Worm (Caenorhabditis elegans): ENCODE measurements around the gene srj-1.

srj-1 gene

DNA sequence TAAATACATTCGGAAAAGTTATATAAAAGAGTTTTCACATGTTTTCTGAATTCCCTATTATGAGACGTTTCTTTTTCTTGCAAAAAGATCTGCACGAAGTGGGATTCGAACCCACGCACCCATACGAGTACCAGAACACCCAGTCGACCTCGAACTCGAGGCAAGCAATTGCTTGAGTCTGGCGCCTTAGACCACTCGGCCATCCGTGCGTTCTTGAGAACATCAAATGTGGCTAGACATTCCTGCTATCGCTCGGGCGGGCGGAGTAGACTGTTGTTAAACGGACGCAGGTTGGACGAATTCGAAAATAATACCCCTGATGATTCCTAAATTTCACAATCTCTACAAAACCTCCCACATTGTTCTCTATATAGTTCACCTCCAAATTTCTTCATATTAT, 36.8 kb downstream of the srj-1 start (continued):
- TF ChIP-seq F44E2.7 (GFP tag; IDR thresholded peaks at IDR 0.05) (no peak), hlh-11 (tag; optimal IDR thresholded peaks at IDR 0.05) (peak; percentile 57), madf-5 (GFP tag; IDR thresholded peaks at IDR 0.05) (no peak), nhr-111 (GFP tag; optimal IDR thresholded peaks at IDR 0.05) (no peak), skn-1 (tag; optimal IDR thresholded peaks at IDR 0.05) (no peak), dpl-1 (GFP tag; optimal IDR thresholded peaks at IDR 0.05) (no peak), nhr-28 (tag; optimal IDR thresholded peaks at IDR 0.05) (peak; percentile 40), Y75B8A.6 (GFP tag; IDR thresholded peaks at IDR 0.05) (no peak), zfp-3 (GFP tag; conservative IDR thresholded peaks at IDR 0.05) (no peak), lin-39 (tag; optimal IDR thresholded peaks at IDR 0.05) (no peak), zip-11 (GFP tag; IDR thresholded peaks at IDR 0.05) (no peak), egl-27 (tag; optimal IDR thresholded peaks at IDR 0.05) (no peak), madf-9 (GFP tag; conservative IDR thresholded peaks at IDR 0.05) (no peak), dve-1 (tag; optimal IDR thresholded peaks at IDR 0.05; ENCODE audit: insufficient read depth) (peak; percentile 31), ctbp-1 (GFP tag; IDR thresholded peaks at IDR 0.05) (0 out of 2 replicates have a peak, but pooled peaks have one; percentile 62), hmg-1.1 (GFP tag; IDR thresholded peaks at IDR 0.05) (peak; percentile 68), daf-8 (GFP tag; IDR thresholded peaks at IDR 0.05) (no peak), ceh-62 (tag; optimal IDR thresholded peaks at IDR 0.05) (no peak), ces-1 (GFP tag; optimal IDR thresholded peaks at IDR 0.05) (no peak), R02D3.7 (tag; optimal IDR thresholded peaks at IDR 0.05) (no peak), lim-7 (GFP tag; IDR thresholded peaks at IDR 0.05) (peak; percentile 73), mdl-1 (tag; optimal IDR thresholded peaks at IDR 0.05) (peak in 1 of 2 experiments; percentile 39), egl-43 (GFP tag; IDR thresholded peaks at IDR 0.05) (peak; percentile 87), nhr-11 (tag; optimal IDR thresholded peaks at IDR 0.05) (no peak), zip-2 (tag; optimal IDR thresholded peaks at IDR 0.05) (no peak), rbr-2 (tag; optimal IDR thresholded peaks at IDR 0.05) (peak; percentile 45), nhr-77 (tag; optimal IDR thresholded peaks at IDR 0.05) (no peak), fos-1 (tag; optimal IDR thresholded peaks at IDR 0.05) (no peak), unc-62 (GFP tag; optimal IDR thresholded peaks at IDR 0.05 in 1 of 2) (no peak), unc-62 (tag; optimal IDR thresholded peaks at IDR 0.05) (no peak), T20F7.1 (GFP tag; optimal IDR thresholded peaks at IDR 0.05) (no peak), cey-2 (tag; optimal IDR thresholded peaks at IDR 0.05; ENCODE audit: borderline replicate concordance, insufficient read depth) (no peak), lir-3 (tag; optimal IDR thresholded peaks at IDR 0.05) (no peak), nhr-42 (GFP tag; IDR thresholded peaks at IDR 0.05) (peak; percentile 70; the same call in 1 of the 2 replicates), duxl-1 (tag; optimal IDR thresholded peaks at IDR 0.05; ENCODE audit: poor library complexity) (peak; percentile 63), aha-1 (tag) (peak; percentile 96), hlh-30 (tag; optimal IDR thresholded peaks at IDR 0.05; ENCODE audit: insufficient read depth) (peak; percentile 60), dmd-9 (GFP tag; IDR thresholded peaks at IDR 0.05) (no peak), ceh-82 (tag; optimal IDR thresholded peaks at IDR 0.05) (no peak), mdt-29 (GFP tag; IDR thresholded peaks at IDR 0.05) (no peak; the same call in 1 of the 2 replicates), nhr-48 (tag; optimal IDR thresholded peaks at IDR 0.05) (peak; percentile 6), daf-12 (tag; optimal IDR thresholded peaks at IDR 0.05) (no peak), nhr-41 (GFP tag; IDR thresholded peaks at IDR 0.05) (0 out of 2 replicates have a peak, but pooled peaks have one; percentile 38), sdz-12 (GFP tag; optimal IDR thresholded peaks at IDR 0.05) (no peak), jun-1 (tag; optimal IDR thresholded peaks at IDR 0.05) (no peak), lin-13 (GFP tag; optimal IDR thresholded peaks at IDR 0.05) (no peak), tag-97 (GFP tag; IDR thresholded peaks at IDR 0.05) (no peak), lin-1 (GFP tag; IDR thresholded peaks at IDR 0.05) (0 out of 2 replicates have a peak, but pooled peaks have one; percentile 53), attf-4 (tag; optimal IDR thresholded peaks at IDR 0.05) (no peak), arid-1 (GFP tag; conservative IDR thresholded peaks at IDR 0.05) (peak; percentile 71), lsy-2 (tag; optimal IDR thresholded peaks at IDR 0.05) (peak in 1 of 2 experiments; percentile 48), dmd-8 (GFP tag; IDR thresholded peaks at IDR 0.05) (peak; percentile 87; the same call in 1 of the 2 replicates)
